Worm (Caenorhabditis elegans): ENCODE measurements around the gene gpx-4.
"Not testable (repeated sequence)": the region's sequence is repeated elsewhere in the genome, so short reads cannot be mapped to it uniquely, and the experiment has no call there.

Gene gpx-4

ce11 chrIV:2674915-2675314 lies at the start of gene gpx-4:
Gene gpx-4 (minus strand): TSS chrIV:2675015.
- not testable (repeated sequence) for TF ChIP-seq ceh-16, ztf-11, jun-1 (tag; optimal IDR thresholded peaks at IDR 0.05)

ce11 chrIV:2719734-2720133 lies 44.9 kb upstream of the gpx-4 start, which contains the start of gene ndua-12:
Gene ndua-12 (minus strand): TSS chrIV:2719834.
- TF ChIP-seq ztf-4, lsy-12, elt-3 (tag; optimal IDR thresholded peaks at IDR 0.05): not testable (repeated sequence)

ce11 chrIV:2716474-2716873 lies 41.7 kb upstream of the gpx-4 start, which contains the start of gene Y94H6A.7:
Gene Y94H6A.7 (minus strand): TSS chrIV:2716574.
- TF ChIP-seq tbx-2, egl-5, ztf-11 (tag; optimal IDR thresholded peaks at IDR 0.05): not testable (repeated sequence)

DNA sequence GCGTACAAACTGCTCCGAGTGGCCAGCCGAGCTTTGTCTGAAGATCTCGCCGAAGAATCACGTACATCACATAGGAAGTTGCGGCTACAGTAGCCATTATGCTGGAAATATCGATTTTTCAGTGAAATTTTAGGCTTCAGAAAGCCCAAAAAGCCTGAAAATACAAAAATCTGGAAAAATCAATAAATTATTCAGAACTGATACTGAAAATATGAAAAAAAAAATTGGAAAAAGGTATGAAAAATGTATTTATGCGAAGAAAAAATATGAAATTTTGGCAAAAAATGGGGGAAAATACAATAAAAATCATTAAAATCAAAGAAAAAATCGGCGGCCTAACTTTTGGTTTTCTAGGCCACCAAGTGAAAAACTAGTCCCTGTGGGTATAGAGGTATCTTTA lies 38.1 kb upstream of the gpx-4 start, which contains the start of gene Y94H6A.12:
Gene Y94H6A.12 (minus strand): TSS at position 101 of the 400 bp plus-strand sequence.
- TF ChIP-seq R02D3.7 (tag; optimal IDR thresholded peaks at IDR 0.05) = no peak
- TF ChIP-seq elt-1 (tag; optimal IDR thresholded peaks at IDR 0.05) = no peak
- TF ChIP-seq fos-1 (tag; optimal IDR thresholded peaks at IDR 0.05) = no peak
- TF ChIP-seq nfya-1 (tag; optimal IDR thresholded peaks at IDR 0.05; ENCODE audit: insufficient read depth) = no peak
- TF ChIP-seq ama-1 (optimal IDR thresholded peaks at IDR 0.05) = no peak
- TF ChIP-seq ceh-16 (tag; optimal IDR thresholded peaks at IDR 0.05) = no peak

ce11 chrIV:2711122-2711669 lies 36.4 kb upstream of the gpx-4 start:
- TF ChIP-seq elt-2 (tag; optimal IDR thresholded peaks at IDR 0.05) = peak; percentile 60
- peak; percentile 18 for TF ChIP-seq lin-15B (tag; optimal IDR thresholded peaks at IDR 0.05)
- TF ChIP-seq pha-4 (tag; optimal IDR thresholded peaks at IDR 0.05) = peak; percentile 31
- no peak for TF ChIP-seq fkh-10 (GFP tag; optimal IDR thresholded peaks at IDR 0.05)
- TF ChIP-seq daf-12 (tag; optimal IDR thresholded peaks at IDR 0.05) = no peak
- TF ChIP-seq skn-1 (tag; optimal IDR thresholded peaks at IDR 0.05) = peak; percentile 34
- TF ChIP-seq nfya-1 (tag; optimal IDR thresholded peaks at IDR 0.05; ENCODE audit: insufficient read depth) = peak; percentile 0
- TF ChIP-seq ceh-28 (tag; optimal IDR thresholded peaks at IDR 0.05) = no peak
- TF ChIP-seq pqm-1 (tag; optimal IDR thresholded peaks at IDR 0.05) = peak; percentile 60

ce11 chrIV:2710203-2710935 lies 35.6 kb upstream of the gpx-4 start, which contains the start of gene Y94H6A.10:
Gene Y94H6A.10 (minus strand): TSS chrIV:2710666.
- TF ChIP-seq ztf-11 (tag; optimal IDR thresholded peaks at IDR 0.05) = no peak
- peak; percentile 79 for TF ChIP-seq ama-1 (optimal IDR thresholded peaks at IDR 0.05)

- TF ChIP-seq fos-1 (tag; optimal IDR thresholded peaks at IDR 0.05) (peak; percentile 52), elt-2 (tag; optimal IDR thresholded peaks at IDR 0.05) (peak; percentile 55), pha-4 (tag; optimal IDR thresholded peaks at IDR 0.05) (peak; percentile 39), egl-5 (tag; optimal IDR thresholded peaks at IDR 0.05) (no peak)
Observed at ce11 chrIV:2709590-2710201, 34.9 kb upstream of the gpx-4 start.

- peak; percentile 86 for TF ChIP-seq mdl-1 (tag; optimal IDR thresholded peaks at IDR 0.05)
- peak; percentile 57 for TF ChIP-seq elt-2 (tag; optimal IDR thresholded peaks at IDR 0.05)
- TF ChIP-seq zag-1 (tag; optimal IDR thresholded peaks at IDR 0.05) = no peak
- no peak for TF ChIP-seq ztf-11 (tag; optimal IDR thresholded peaks at IDR 0.05)
- peak; percentile 94 for TF ChIP-seq nfya-1 (tag; optimal IDR thresholded peaks at IDR 0.05; ENCODE audit: insufficient read depth)
- peak; percentile 58 for TF ChIP-seq snpc-4 (tag; optimal IDR thresholded peaks at IDR 0.05)
- TF ChIP-seq skn-1 (tag; optimal IDR thresholded peaks at IDR 0.05) = peak; percentile 17
- peak; percentile 71 for TF ChIP-seq nhr-23 (tag; optimal IDR thresholded peaks at IDR 0.05)
- peak; percentile 73 for TF ChIP-seq ceh-28 (tag; optimal IDR thresholded peaks at IDR 0.05)
- TF ChIP-seq pha-4 (tag; optimal IDR thresholded peaks at IDR 0.05) = peak; percentile 83
- TF ChIP-seq lin-39 (tag; optimal IDR thresholded peaks at IDR 0.05) = peak; percentile 92
- TF ChIP-seq hmg-11 (tag; optimal IDR thresholded peaks at IDR 0.05) = peak; percentile 99
- no peak for TF ChIP-seq unc-39 (tag; optimal IDR thresholded peaks at IDR 0.05)
- TF ChIP-seq nhr-43 (tag; optimal IDR thresholded peaks at IDR 0.05; ENCODE audit: poor library complexity, severe bottlenecking) = peak; percentile 60
- peak; percentile 35 for TF ChIP-seq pqm-1 (tag; optimal IDR thresholded peaks at IDR 0.05)
- no peak for TF ChIP-seq daf-12 (tag; optimal IDR thresholded peaks at IDR 0.05)
- TF ChIP-seq nhr-67 (tag; optimal IDR thresholded peaks at IDR 0.05) = no peak
- peak; percentile 17 for TF ChIP-seq elt-1 (tag; optimal IDR thresholded peaks at IDR 0.05)
- no peak for TF ChIP-seq fos-1 (tag; optimal IDR thresholded peaks at IDR 0.05)
- TF ChIP-seq jun-1 (tag; optimal IDR thresholded peaks at IDR 0.05) = peak; percentile 87
- no peak for TF ChIP-seq fkh-2 (tag; optimal IDR thresholded peaks at IDR 0.05)
- peak; percentile 45 for TF ChIP-seq R02D3.7 (tag; optimal IDR thresholded peaks at IDR 0.05)
- TF ChIP-seq fkh-10 (GFP tag; optimal IDR thresholded peaks at IDR 0.05) = peak; percentile 78
Observed at ce11 chrIV:2708329-2708965, 33.6 kb upstream of the gpx-4 start.

Measured in whole organism, L3 larva.